Fruit fly (Drosophila melanogaster): ENCODE measurements around the gene Rbsn-5.

The Rbsn-5 gene

DNA sequence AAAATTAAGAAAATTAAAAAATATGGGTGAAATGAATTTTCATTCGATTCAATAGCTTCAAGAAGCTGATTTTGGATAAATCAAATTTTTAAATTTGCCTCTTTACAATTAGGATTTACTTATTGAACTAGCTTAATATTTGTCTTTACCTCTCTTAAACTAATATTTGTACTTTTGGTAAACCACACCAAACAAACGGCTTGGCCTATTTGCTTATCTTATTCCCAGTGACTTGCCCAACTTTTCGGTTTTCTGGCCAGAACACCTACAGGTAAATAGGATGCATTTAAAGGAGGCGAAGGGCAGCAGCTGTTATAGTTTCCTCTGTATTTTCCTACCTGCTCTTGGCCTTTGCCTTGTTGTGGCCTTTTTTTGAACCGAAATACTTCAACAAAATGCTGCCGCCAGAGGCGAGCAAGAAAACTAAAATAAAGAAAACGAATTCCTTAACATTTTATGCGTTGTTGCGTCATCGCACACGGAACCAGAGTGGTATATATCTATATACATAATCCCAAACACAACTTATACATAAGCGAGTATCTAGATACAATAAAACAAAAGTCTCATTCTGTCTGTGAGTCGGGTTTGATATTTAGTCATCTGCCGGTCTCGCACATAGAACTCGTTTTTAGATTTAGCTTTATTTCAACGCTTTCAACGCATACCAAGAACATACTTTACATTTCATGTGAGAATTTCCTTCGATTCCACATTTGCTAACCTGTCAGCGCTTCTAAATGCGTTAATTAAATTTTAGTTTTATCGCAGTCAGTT, 6.4 kb downstream of the Rbsn-5 start:
- TF ChIP-seq psq (optimal IDR thresholded peaks at IDR 0.05) = no peak
- TF ChIP-seq pan (optimal IDR thresholded peaks at IDR 0.05) = no peak
- no peak for TF ChIP-seq CG8478 (optimal IDR thresholded peaks at IDR 0.05)
- TF ChIP-seq usp (GFP tag; optimal IDR thresholded peaks at IDR 0.05) = no peak
- no peak for TF ChIP-seq Dll (optimal IDR thresholded peaks at IDR 0.05)
- no peak for TF ChIP-seq EcR (GFP tag; optimal IDR thresholded peaks at IDR 0.05)

DNA sequence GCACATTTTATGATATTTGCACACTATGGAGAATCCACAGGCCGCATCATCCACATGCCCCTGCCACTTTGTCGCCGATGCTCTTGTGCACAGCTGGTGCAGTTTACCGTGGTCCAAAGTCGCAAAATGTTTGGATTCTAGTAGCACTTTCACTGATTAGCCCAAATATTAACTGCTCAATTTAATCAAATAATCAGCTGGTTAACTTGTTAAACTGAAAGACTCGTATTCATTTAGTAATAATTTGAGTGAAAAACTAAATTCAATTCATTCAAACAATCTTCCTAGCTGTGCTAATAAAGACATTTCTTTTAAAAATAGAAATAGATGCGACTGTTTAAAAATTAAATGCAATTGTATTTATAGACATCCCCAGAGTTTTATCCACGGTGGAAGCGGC, 8.4 kb downstream of the Rbsn-5 start:
- TF ChIP-seq EcR (GFP tag; optimal IDR thresholded peaks at IDR 0.05) (no peak), psq (optimal IDR thresholded peaks at IDR 0.05) (no peak), usp (GFP tag; optimal IDR thresholded peaks at IDR 0.05) (no peak), pan (optimal IDR thresholded peaks at IDR 0.05) (no peak), Dll (optimal IDR thresholded peaks at IDR 0.05) (no peak), CG8478 (optimal IDR thresholded peaks at IDR 0.05) (no peak)

DNA sequence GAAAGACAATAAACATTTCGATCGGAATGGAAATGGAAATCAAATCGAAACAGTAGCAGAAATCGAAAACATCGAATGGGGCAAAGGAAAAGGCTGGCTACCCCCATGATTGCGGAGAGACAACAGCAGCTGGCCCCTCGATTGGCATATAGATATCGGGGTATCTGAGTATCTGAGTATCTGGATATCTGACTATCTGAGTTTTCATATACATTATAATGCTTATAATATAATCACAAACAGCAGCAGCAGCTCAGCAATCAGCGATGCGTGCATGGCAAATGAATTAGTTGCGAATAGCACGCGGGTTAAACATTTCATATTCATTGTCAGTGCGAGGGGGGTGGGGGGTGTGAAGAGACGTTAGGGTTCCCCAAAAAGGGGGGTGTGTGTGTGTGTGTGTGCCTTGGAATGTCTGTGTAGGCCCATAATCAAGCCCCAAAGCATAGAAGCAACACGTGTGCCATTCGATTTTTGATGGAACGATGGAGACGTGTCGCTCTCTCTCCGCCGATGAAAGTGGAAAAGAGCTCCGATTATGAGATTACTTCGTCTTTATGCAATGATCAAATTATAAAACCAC, 11.1 kb downstream of the Rbsn-5 start:
- no peak for TF ChIP-seq CG8478 (optimal IDR thresholded peaks at IDR 0.05)
- no peak for TF ChIP-seq Dll (optimal IDR thresholded peaks at IDR 0.05)
- no peak for TF ChIP-seq EcR (GFP tag; optimal IDR thresholded peaks at IDR 0.05)
- no peak for TF ChIP-seq pan (optimal IDR thresholded peaks at IDR 0.05)
- TF ChIP-seq psq (optimal IDR thresholded peaks at IDR 0.05) = no peak
- no peak for TF ChIP-seq usp (GFP tag; optimal IDR thresholded peaks at IDR 0.05)

DNA sequence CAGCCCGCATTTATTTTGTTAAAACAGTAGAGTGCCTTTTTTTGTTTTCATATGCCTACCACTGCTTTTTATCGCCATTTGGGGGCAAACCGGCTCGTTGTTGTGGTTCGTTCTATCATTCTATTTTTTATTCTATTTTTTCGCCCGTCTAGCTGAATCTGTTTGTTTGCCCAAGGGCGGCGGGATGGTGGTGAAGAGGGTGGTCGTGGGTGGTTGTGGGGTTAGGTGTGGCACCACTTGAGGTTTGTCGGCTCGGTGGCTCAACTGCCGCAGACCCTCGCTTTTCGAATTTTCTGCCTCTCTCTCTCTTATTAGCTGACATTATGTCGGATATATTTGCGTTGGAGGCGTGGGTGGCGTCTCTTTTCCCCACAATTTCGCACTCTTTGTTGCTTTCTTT, 11.9 kb downstream of the Rbsn-5 start:
- TF ChIP-seq pan (optimal IDR thresholded peaks at IDR 0.05) (no peak), psq (optimal IDR thresholded peaks at IDR 0.05) (no peak), CG8478 (optimal IDR thresholded peaks at IDR 0.05) (no peak), usp (GFP tag; optimal IDR thresholded peaks at IDR 0.05) (no peak), Dll (optimal IDR thresholded peaks at IDR 0.05) (no peak), EcR (GFP tag; optimal IDR thresholded peaks at IDR 0.05) (no peak)

DNA sequence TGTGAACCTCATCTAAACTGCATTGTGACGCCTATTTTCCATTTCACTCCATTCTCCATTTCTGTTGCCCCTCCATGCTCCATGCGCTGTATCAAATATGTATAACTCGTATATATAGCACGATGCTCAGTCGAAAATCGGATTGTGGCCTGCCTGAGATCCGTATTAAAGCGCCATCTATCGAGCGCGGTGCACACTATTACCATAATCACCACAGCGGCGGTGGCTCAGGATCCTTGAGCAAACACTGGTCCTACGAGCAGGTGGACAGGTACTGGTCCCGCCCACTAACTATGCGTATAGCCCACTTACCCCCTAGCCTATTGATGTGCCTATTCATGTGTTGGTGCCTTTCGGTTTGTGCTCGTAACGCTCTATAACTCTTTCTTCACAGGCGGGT, 25.4 kb downstream of the Rbsn-5 start:
- no peak for TF ChIP-seq EcR (GFP tag; optimal IDR thresholded peaks at IDR 0.05)
- no peak for TF ChIP-seq pan (optimal IDR thresholded peaks at IDR 0.05)
- no peak for TF ChIP-seq usp (GFP tag; optimal IDR thresholded peaks at IDR 0.05)
- no peak for TF ChIP-seq CG8478 (optimal IDR thresholded peaks at IDR 0.05)
- no peak for TF ChIP-seq psq (optimal IDR thresholded peaks at IDR 0.05)
- no peak for TF ChIP-seq Dll (optimal IDR thresholded peaks at IDR 0.05)

DNA sequence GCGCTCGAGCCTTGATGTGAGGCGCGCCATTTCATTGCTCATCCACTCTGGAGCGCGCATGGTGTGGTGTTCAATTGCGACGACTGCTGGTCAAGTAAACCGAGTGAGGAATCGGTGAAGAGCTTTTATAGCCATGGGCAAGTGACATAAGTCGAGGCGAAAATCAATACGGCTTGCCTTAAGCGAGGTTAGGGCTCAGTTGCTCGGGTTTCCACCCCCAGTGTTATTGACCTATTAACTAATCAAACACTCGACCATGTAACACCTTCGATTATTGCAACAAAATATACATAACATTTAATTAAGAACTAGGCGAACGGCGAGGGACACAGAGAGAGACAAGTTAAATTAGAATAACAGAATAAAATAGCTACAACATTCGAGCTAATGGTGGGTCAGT, 31.0 kb downstream of the Rbsn-5 start, which contains the start of gene CG34134:
Gene CG34134, minus strand, starts transcription at position 101 of the 400 bp plus-strand sequence.
- TF ChIP-seq Dll (optimal IDR thresholded peaks at IDR 0.05) = no peak
- TF ChIP-seq CG8478 (optimal IDR thresholded peaks at IDR 0.05) = no peak
- TF ChIP-seq usp (GFP tag; optimal IDR thresholded peaks at IDR 0.05) = no peak
- TF ChIP-seq EcR (GFP tag; optimal IDR thresholded peaks at IDR 0.05) = no peak
- TF ChIP-seq psq (optimal IDR thresholded peaks at IDR 0.05) = no peak
- no peak for TF ChIP-seq pan (optimal IDR thresholded peaks at IDR 0.05)

DNA sequence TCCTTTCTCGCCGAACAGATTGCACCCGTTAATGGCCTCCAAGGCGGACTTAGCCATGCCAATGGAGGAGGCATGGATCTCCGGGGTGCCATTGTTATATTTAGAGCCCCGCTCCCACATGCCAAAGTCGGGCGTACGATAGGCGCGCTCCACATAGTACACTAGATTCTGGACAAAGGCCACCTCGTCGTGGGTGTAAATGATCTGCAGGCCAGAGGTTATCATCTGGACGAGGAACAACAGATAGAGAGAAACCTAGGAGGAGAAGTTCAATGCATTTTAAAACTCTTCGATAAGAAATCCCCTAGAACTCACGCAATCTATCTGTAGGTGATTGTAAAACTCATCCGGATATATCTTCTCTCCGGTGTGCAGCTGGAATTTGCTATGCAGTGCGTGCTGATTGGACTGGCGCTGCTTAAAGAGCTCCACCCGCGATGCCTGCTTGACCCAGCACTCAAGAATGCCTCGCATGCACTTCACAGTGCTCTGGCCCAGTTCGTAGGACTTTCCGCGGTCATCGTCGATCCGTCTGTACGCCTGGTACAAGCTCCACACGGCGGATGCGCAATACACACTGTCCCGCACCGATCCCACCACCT, 36.2 kb downstream of the Rbsn-5 start:
- TF ChIP-seq usp (GFP tag; optimal IDR thresholded peaks at IDR 0.05) (no peak), pan (optimal IDR thresholded peaks at IDR 0.05) (no peak), Dll (optimal IDR thresholded peaks at IDR 0.05) (no peak), CG8478 (optimal IDR thresholded peaks at IDR 0.05) (no peak), psq (optimal IDR thresholded peaks at IDR 0.05) (no peak), EcR (GFP tag; optimal IDR thresholded peaks at IDR 0.05) (no peak)

DNA sequence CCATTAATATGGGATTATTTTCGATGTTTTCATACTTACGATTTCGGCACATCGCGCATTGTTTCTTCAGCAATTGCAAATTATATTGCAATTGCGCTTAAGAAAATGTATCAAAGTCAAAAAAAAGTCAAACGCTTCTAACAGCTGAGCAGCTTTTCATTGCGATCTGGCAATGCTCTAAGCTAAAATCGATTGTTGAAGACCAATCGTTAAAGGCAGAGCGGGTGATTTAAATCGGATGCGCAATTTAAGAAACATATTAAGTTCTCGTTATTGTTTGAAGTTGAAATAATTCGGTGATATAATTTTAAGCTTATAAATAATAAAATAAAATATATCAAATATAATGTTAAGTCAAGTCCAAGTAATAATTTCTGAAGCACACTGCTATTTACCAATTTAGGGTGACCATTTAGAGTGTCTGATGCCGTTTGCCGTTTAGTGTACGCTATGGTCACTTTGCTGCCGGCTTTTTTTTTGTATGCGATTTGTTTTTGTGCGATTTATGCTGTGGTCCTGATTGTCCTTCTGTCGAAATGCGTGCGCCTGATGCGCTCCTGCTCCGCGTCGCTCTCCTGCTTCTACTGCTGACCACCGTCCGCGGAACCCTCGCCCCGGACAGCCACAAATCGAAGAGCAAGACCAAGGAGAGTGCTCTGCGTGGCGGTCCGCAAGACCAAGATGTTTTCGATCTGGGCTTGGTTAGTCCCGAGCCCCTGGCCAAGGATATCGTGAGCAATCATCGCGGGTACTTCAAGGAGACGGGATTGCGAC, 37.3 kb downstream of the Rbsn-5 start, which contains the start of the genes CG8475 and CG8460:
Gene CG8475, minus strand, starts transcription at position 162 of the 774 bp plus-strand sequence.
Gene CG8460, plus strand, starts transcription at position 437 of the 774 bp plus-strand sequence.
- TF ChIP-seq usp (GFP tag; optimal IDR thresholded peaks at IDR 0.05) (no peak), EcR (GFP tag; optimal IDR thresholded peaks at IDR 0.05) (no peak), Dll (optimal IDR thresholded peaks at IDR 0.05) (no peak), pan (optimal IDR thresholded peaks at IDR 0.05) (no peak), CG8478 (optimal IDR thresholded peaks at IDR 0.05) (no peak)

DNA sequence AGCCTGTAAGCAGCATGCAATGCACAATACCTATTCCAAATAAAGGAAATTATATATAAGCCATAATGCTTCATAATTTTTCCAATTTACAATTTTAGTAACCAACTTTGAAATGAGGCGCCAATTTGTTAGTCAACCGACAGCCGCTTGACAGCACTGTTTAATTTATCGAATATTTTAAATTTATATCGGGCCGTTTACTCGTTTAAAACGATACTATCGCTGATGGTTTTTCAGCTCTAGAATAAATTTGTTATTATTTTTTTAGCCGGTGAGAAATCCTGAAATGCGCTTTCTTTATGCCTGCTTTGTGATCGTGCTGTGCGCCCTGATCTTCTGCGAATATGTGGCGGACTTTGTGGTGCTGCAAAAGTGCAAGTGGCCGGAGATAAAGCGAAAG, 39.1 kb downstream of the Rbsn-5 start, which contains the start of gene PGAP5:
Gene PGAP5, plus strand, starts transcription at position 126 of the 400 bp plus-strand sequence.
- TF ChIP-seq EcR (GFP tag; optimal IDR thresholded peaks at IDR 0.05) (no peak), psq (optimal IDR thresholded peaks at IDR 0.05) (no peak), Dll (optimal IDR thresholded peaks at IDR 0.05) (no peak), usp (GFP tag; optimal IDR thresholded peaks at IDR 0.05) (no peak), CG8478 (optimal IDR thresholded peaks at IDR 0.05) (no peak), pan (optimal IDR thresholded peaks at IDR 0.05) (no peak)

DNA sequence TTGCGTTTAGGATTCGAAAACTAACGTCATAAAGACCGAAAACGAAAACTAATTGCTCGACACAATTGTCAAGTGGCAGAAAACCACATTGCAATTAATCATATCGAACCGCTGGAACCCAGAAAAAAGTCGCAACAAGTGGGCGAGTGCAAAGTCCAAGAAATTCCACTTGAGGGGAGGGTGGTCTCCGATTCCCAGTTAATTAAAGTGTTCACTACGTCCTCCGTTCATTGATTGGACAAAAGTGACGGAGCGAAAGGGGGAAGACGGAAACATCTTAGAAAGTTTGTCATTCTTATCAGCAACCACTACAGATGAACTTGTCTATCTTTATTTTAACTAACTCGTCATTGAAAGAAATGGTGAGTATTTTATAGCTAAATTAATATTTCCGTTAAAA, 42.9 kb downstream of the Rbsn-5 start:
- TF ChIP-seq pan (optimal IDR thresholded peaks at IDR 0.05) (no peak), EcR (GFP tag; optimal IDR thresholded peaks at IDR 0.05) (no peak), usp (GFP tag; optimal IDR thresholded peaks at IDR 0.05) (no peak), CG8478 (optimal IDR thresholded peaks at IDR 0.05) (no peak), Dll (optimal IDR thresholded peaks at IDR 0.05) (no peak), psq (optimal IDR thresholded peaks at IDR 0.05) (no peak)

DNA sequence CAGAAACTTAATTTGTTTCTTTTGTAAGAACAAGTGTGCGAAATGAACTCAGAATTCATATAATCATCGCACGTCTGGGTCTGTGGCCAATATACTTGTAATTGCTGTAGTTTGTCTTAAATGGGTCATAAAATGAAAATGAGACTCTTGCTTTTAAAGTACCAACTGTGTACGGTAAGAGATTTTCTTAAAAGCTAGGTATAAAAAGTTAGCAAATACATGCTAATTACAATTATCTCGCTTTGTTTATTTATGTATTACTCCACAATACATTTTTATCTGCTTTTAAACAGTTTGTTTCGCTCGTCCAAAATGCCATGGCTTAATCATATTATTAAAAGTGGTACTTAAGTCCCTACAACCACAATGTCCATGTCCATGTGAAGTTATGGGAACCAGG, 44.1 kb downstream of the Rbsn-5 start:
- TF ChIP-seq usp (GFP tag; optimal IDR thresholded peaks at IDR 0.05) = no peak
- no peak for TF ChIP-seq Dll (optimal IDR thresholded peaks at IDR 0.05)
- no peak for TF ChIP-seq EcR (GFP tag; optimal IDR thresholded peaks at IDR 0.05)
- TF ChIP-seq pan (optimal IDR thresholded peaks at IDR 0.05) = no peak
- TF ChIP-seq psq (optimal IDR thresholded peaks at IDR 0.05) = no peak
- no peak for TF ChIP-seq CG8478 (optimal IDR thresholded peaks at IDR 0.05)
